Fruit fly (Drosophila melanogaster) Kc167 (cell line): ENCODE measurements around the gene Eig71Ed.

Experiments
- Myc ChIP-seq: fragments of >200 bp; optimal IDR thresholded peaks from 2 replicates; lab custom pipeline; 2017; ENCODE audit warnings: missing external identifiers
- Sin3A ChIP-seq: fragments of >200 bp; optimal IDR thresholded peaks from 2 replicates; lab custom pipeline; 2018; ENCODE audit warnings: missing external identifiers
- h ChIP-seq: fragments of >200 bp; optimal IDR thresholded peaks from 3 replicates; lab custom pipeline; 2018; ENCODE audit warnings: missing external identifiers
- insv ChIP-seq: fragments of >200 bp; optimal IDR thresholded peaks from 3 replicates; lab custom pipeline; 2018; ENCODE audit warnings: missing external identifiers
- psq ChIP-seq: fragments of >200 bp; optimal IDR thresholded peaks from 2 replicates; lab custom pipeline; 2017; ENCODE audit warnings: missing external identifiers
- ttk ChIP-seq: sonication (Bioruptor generic); optimal IDR thresholded peaks from 2 replicates; lab custom pipeline; 2017; ENCODE audit warnings: missing external identifiers

DNA sequence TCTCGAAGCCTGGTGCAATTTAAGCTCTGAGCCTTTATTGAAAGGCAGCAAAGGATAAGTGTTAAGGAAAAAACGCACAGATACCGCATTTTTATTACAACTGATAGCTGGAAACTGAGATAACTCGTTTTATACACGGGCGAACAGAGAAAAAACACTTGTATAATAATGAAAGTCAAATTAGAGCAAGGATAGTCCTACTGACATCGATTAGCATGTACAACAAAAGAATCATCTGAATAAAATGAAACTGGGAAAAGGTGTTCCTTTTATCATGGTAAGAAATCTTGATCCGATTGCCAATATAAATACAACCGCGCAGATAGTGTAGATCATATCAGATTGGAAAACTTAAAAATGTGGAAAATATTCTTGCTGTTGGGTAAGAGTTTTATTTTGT lies 8.6 kb downstream of the Eig71Ed start, which contains the start of the genes Eig71Ej and Eig71Ek:
- no peak for TF ChIP-seq h (lab: Kevin White, UChicago)
- TF ChIP-seq psq (lab: Kevin White, UChicago): no peak
- no peak for TF ChIP-seq Myc (lab: Kevin White, UChicago)
- no peak for TF ChIP-seq Sin3A (lab: Kevin White, UChicago)
- no peak for TF ChIP-seq ttk (lab: Kevin White, UChicago)
- TF ChIP-seq insv: no peak
